Worm (Caenorhabditis elegans) whole organism, early embryonic: ENCODE results near the gene fbxb-6.

Experiments
- ama-1 ChIP-seq: fragments of 150-350 bp; optimal IDR thresholded peaks from 2 replicates; lab custom pipeline; 2014
- ceh-36 ChIP-seq: sonication (generic microtip); optimal IDR thresholded peaks from 2 replicates; lab custom pipeline; 2016; ENCODE audit warnings: missing genetic modification characterization, inconsistent platforms, missing compliant biosample characterization
- hmbx-1 ChIP-seq: sonication (generic microtip); optimal IDR thresholded peaks from 2 replicates; lab custom pipeline; 2016; ENCODE audit warnings: mild to moderate bottlenecking, missing genetic modification characterization, missing compliant biosample characterization
- scrt-1 ChIP-seq: fragments of 200-800 bp; sonication (Bioruptor generic); IDR thresholded peaks from 2 replicates; pipeline ENCODE4 v1.3.6; 2022; ENCODE audit warnings: missing genetic modification characterization, missing compliant biosample characterization
- sea-1 ChIP-seq: fragments of 200-800 bp; sonication (Bioruptor generic); conservative IDR thresholded peaks from 2 replicates; pipeline ENCODE4 v1.3.6; 2022; ENCODE audit warnings: missing genetic modification characterization, missing compliant biosample characterization
- tbx-37 ChIP-seq: fragments of 200-800 bp; sonication (Bioruptor generic); conservative IDR thresholded peaks from 2 replicates; pipeline ENCODE4 v1.3.6; 2022; ENCODE audit warnings: missing genetic modification reagents, missing genetic modification characterization, missing compliant biosample characterization
- tra-4 ChIP-seq: sonication (generic microtip); optimal IDR thresholded peaks from 2 replicates; lab custom pipeline; 2017; ENCODE audit warnings: missing genetic modification characterization, missing compliant biosample characterization

- TF ChIP-seq scrt-1 (GFP tag; lab: Robert Waterston, UW) = no peak
- no peak for TF ChIP-seq sea-1
- no peak for TF ChIP-seq ama-1
- no peak for TF ChIP-seq ceh-36 (tag; lab: Kevin White, UChicago)
- TF ChIP-seq tra-4 (tag; lab: Kevin White, UChicago) = no peak
- TF ChIP-seq tbx-37 (GFP tag; lab: Robert Waterston, UW) = no peak
- no peak for TF ChIP-seq hmbx-1 (tag; lab: Kevin White, UChicago)
These were observed 19.1 kb upstream of the fbxb-6 start, which contains the start of gene bath-24 for ce11 chrII:2045505-2045904.
